Fruit fly (Drosophila melanogaster) whole organism, wandering third instar larva: ENCODE measurements around the gene Sp1.
A peak's percentile ranks its signal among the peaks of the same experiment; 100 is the strongest.

Source experiments
- CG9705 ChIP-seq: fragments of 200-800 bp; sonication (Bioruptor generic); optimal IDR thresholded peaks from 2 replicates; lab custom pipeline; 2018; ENCODE audit warnings: missing biosample characterization, mild to moderate bottlenecking, missing genetic modification characterization
- fru ChIP-seq: fragments of 200-800 bp; sonication (Bioruptor generic); optimal IDR thresholded peaks from 3 replicates; lab custom pipeline; 2016; ENCODE audit warnings: missing biosample characterization, mild to moderate bottlenecking, missing genetic modification characterization
- h ChIP-seq: fragments of 200-800 bp; sonication (Bioruptor generic); optimal IDR thresholded peaks from 3 replicates; lab custom pipeline; 2016; ENCODE audit warnings: missing biosample characterization, mild to moderate bottlenecking, missing genetic modification characterization

dm6 chrX:9771084-9771483, 41.6 kb downstream of the Sp1 start:
- TF ChIP-seq fru (GFP tag; lab: Kevin White, UChicago) (peak; percentile 23), h (no peak), CG9705 (GFP tag; lab: Kevin White, UChicago) (no peak)
